Worm (Caenorhabditis elegans) whole organism, L1 larva: Measurements from ENCODE around the gene pafo-1.

Experiments used
- aha-1 ChIP-seq: fragments of 150-350 bp; optimal IDR thresholded peaks from 2 replicates; lab custom pipeline; 2014; ENCODE audit warnings: missing biosample characterization, missing genetic modification characterization
- blmp-1 ChIP-seq: fragments of 150-350 bp; optimal IDR thresholded peaks from 2 replicates; lab custom pipeline; 2014; ENCODE audit warnings: missing biosample characterization, missing genetic modification characterization
- ceh-63 ChIP-seq: fragments of 200-800 bp; sonication (Bioruptor generic); optimal IDR thresholded peaks from 2 replicates; lab custom pipeline; 2018; ENCODE audit warnings: mild to moderate bottlenecking, missing genetic modification characterization, missing compliant biosample characterization
- ceh-8 ChIP-seq: fragments of 200-800 bp; sonication (Bioruptor generic); optimal IDR thresholded peaks from 2 replicates; lab custom pipeline; 2018; ENCODE audit warnings: mild to moderate bottlenecking, missing genetic modification characterization, moderate library complexity, missing compliant biosample characterization
- ceh-82 ChIP-seq, 3 experiments: fragments of 150-350 bp in 1 of 3; sonication (generic microtip) in 2 of 3; optimal IDR thresholded peaks; 2 replicates each; lab custom pipeline; 2014 to 2017; ENCODE audit warnings: missing biosample characterization in 3 of 3, missing genetic modification characterization in 3 of 3
- ceh-90 ChIP-seq: sonication (generic microtip); optimal IDR thresholded peaks from 2 replicates; lab custom pipeline; 2016; ENCODE audit warnings: missing genetic modification characterization, missing compliant biosample characterization
- ces-1 ChIP-seq: fragments of 150-350 bp; optimal IDR thresholded peaks from 2 replicates; lab custom pipeline; 2014; ENCODE audit warnings: missing biosample characterization, missing genetic modification reagents, missing genetic modification characterization
- dsc-1 ChIP-seq: sonication (generic microtip); optimal IDR thresholded peaks from 2 replicates; lab custom pipeline; 2016; ENCODE audit warnings: mild to moderate bottlenecking, missing genetic modification characterization, missing compliant biosample characterization
- efl-1 ChIP-seq, 4 experiments: fragments of 150-350 bp; optimal IDR thresholded peaks in 3 of 4; peaks in 1 of 4; 1 replicate in 1 of 4; 2 replicates in 3 of 4; lab custom pipeline; 2014; ENCODE audit warnings: missing biosample characterization in 2 of 4, missing genetic modification characterization in 2 of 4, missing genetic modification reagents in 2 of 4
- egl-13 ChIP-seq: sonication (generic microtip); optimal IDR thresholded peaks from 2 replicates; lab custom pipeline; 2016; ENCODE audit warnings: missing genotype, missing genetic modification reagents, missing genetic modification characterization, missing compliant biosample characterization
- egl-27 ChIP-seq, 2 experiments: fragments of 150-350 bp in 1 of 2; sonication (generic microtip); optimal IDR thresholded peaks; 3 replicates each; lab custom pipeline; 2017 to 2018; ENCODE audit warnings: missing biosample characterization in 2 of 2, missing genetic modification characterization in 2 of 2, missing genetic modification reagents in 2 of 2
- fkh-8 ChIP-seq: sonication (generic microtip); optimal IDR thresholded peaks from 2 replicates; lab custom pipeline; 2016; ENCODE audit warnings: mild to moderate bottlenecking, missing genetic modification characterization, missing compliant biosample characterization
- fos-1 ChIP-seq: fragments of 150-350 bp; optimal IDR thresholded peaks from 2 replicates; lab custom pipeline; 2014; ENCODE audit warnings: missing biosample characterization, missing genetic modification characterization
- hlh-17 ChIP-seq: fragments of 200-800 bp; sonication (Bioruptor generic); optimal IDR thresholded peaks from 2 replicates; lab custom pipeline; 2018; ENCODE audit warnings: missing genetic modification characterization, mild to moderate bottlenecking, missing compliant biosample characterization, moderate library complexity, borderline replicate concordance
- isw-1 ChIP-seq: fragments of 200-800 bp; sonication (Bioruptor generic); IDR thresholded peaks from 2 replicates; pipeline ENCODE4 v1.3.6; 2022; ENCODE audit warnings: missing genetic modification characterization, missing compliant biosample characterization
- lin-13 ChIP-seq: fragments of 150-350 bp; optimal IDR thresholded peaks from 2 replicates; lab custom pipeline; 2014; ENCODE audit warnings: missing biosample characterization, missing genetic modification reagents, missing genetic modification characterization
- lin-14 ChIP-seq: fragments of 200-800 bp; sonication (Bioruptor generic); optimal IDR thresholded peaks from 2 replicates; lab custom pipeline; 2018; ENCODE audit warnings: mild to moderate bottlenecking, missing genetic modification characterization, moderate library complexity, missing compliant biosample characterization
- lir-3 ChIP-seq: sonication (generic microtip); optimal IDR thresholded peaks from 2 replicates; lab custom pipeline; 2016; ENCODE audit warnings: mild to moderate bottlenecking, missing genetic modification characterization, moderate library complexity, missing compliant biosample characterization; ENCODE audit not compliant: poor library complexity
- mab-9 ChIP-seq: fragments of 200-800 bp; sonication (Bioruptor generic); IDR thresholded peaks from 2 replicates; pipeline ENCODE4 v1.3.6; 2022; ENCODE audit warnings: missing genetic modification reagents, missing genetic modification characterization, missing compliant biosample characterization
- mdl-1 ChIP-seq, 2 experiments: fragments of 150-350 bp; optimal IDR thresholded peaks; 2 replicates each; lab custom pipeline; 2014 to 2017; ENCODE audit warnings: missing biosample characterization in 2 of 2, missing genetic modification characterization in 2 of 2, inconsistent platforms in 1 of 2
- mep-1 ChIP-seq: fragments of 150-350 bp; optimal IDR thresholded peaks from 2 replicates; lab custom pipeline; 2014; ENCODE audit warnings: missing biosample characterization, missing genetic modification characterization
- nhr-11 ChIP-seq: fragments of 150-350 bp; optimal IDR thresholded peaks from 2 replicates; lab custom pipeline; 2014; ENCODE audit warnings: missing biosample characterization, missing genetic modification characterization
- nhr-237 ChIP-seq: fragments of 150-350 bp; optimal IDR thresholded peaks from 2 replicates; lab custom pipeline; 2014; ENCODE audit warnings: missing biosample characterization, missing genetic modification characterization
- nhr-47 ChIP-seq: sonication (generic microtip); optimal IDR thresholded peaks from 2 replicates; lab custom pipeline; 2016; ENCODE audit warnings: mild to moderate bottlenecking, missing genetic modification characterization, moderate library complexity, missing compliant biosample characterization
- nhr-71 ChIP-seq: sonication (generic microtip); optimal IDR thresholded peaks from 2 replicates; lab custom pipeline; 2016; ENCODE audit warnings: mild to moderate bottlenecking, missing genetic modification characterization, moderate library complexity, missing compliant biosample characterization
- nhr-77 ChIP-seq: fragments of 150-350 bp; optimal IDR thresholded peaks from 2 replicates; lab custom pipeline; 2014; ENCODE audit warnings: missing biosample characterization, missing genetic modification characterization
- nhr-85 ChIP-seq: sonication (generic microtip); peaks from one replicate; lab custom pipeline; 2016; ENCODE audit warnings: missing genetic modification characterization, inconsistent platforms, missing compliant biosample characterization
- rnt-1 ChIP-seq: sonication (generic microtip); optimal IDR thresholded peaks from 2 replicates; lab custom pipeline; 2016; ENCODE audit warnings: mild to moderate bottlenecking, missing genetic modification characterization, moderate library complexity, missing compliant biosample characterization
- skn-1 ChIP-seq: fragments of 150-350 bp; optimal IDR thresholded peaks from 2 replicates; lab custom pipeline; 2014; ENCODE audit warnings: missing biosample characterization, missing genetic modification characterization
- snpc-4 ChIP-seq: fragments of 150-350 bp; optimal IDR thresholded peaks from 2 replicates; lab custom pipeline; 2014; ENCODE audit warnings: missing biosample characterization, missing genetic modification characterization
- tbx-2 ChIP-seq: sonication (generic microtip); optimal IDR thresholded peaks from 2 replicates; lab custom pipeline; 2016; ENCODE audit warnings: missing genetic modification characterization, missing compliant biosample characterization
- xbp-1 ChIP-seq: sonication (generic microtip); optimal IDR thresholded peaks from 2 replicates; lab custom pipeline; 2016; ENCODE audit warnings: missing genetic modification characterization, missing compliant biosample characterization
- ztf-11 ChIP-seq, 2 experiments: sonication (generic microtip); optimal IDR thresholded peaks; 2 replicates each; lab custom pipeline; 2016 to 2017; ENCODE audit warnings: missing genetic modification characterization in 2 of 2, missing biosample characterization in 1 of 2, missing compliant biosample characterization in 1 of 2

pafo-1 gene

ce11 chrV:11515145-11515544 is 6.4 kb upstream of the pafo-1 start:
- TF ChIP-seq skn-1 (tag; lab: Kevin White, UChicago) (no peak), dsc-1 (tag; lab: Kevin White, UChicago) (peak; percentile 21), hlh-17 (no peak), nhr-237 (tag; lab: Kevin White, UChicago) (no peak), efl-1 (optimal IDR thresholded peaks at IDR 0.05; lab: Kevin White, UChicago) (no peak), efl-1 (GFP tag; optimal IDR thresholded peaks at IDR 0.05 in 1 of 2; lab: Kevin White, UChicago) (peak in 1 of 2 experiments; percentile 31)

- TF ChIP-seq lin-14 (peak; percentile 26), egl-27 (tag; optimal IDR thresholded peaks at IDR 0.05; lab: Kevin White, UChicago) (no peak), efl-1 (optimal IDR thresholded peaks at IDR 0.05; lab: Kevin White, UChicago) (no peak), efl-1 (GFP tag; optimal IDR thresholded peaks at IDR 0.05 in 1 of 2; lab: Kevin White, UChicago) (peak in 1 of 2 experiments; percentile 58), ztf-11 (tag; optimal IDR thresholded peaks at IDR 0.05; lab: Kevin White, UChicago) (no peak), skn-1 (tag; lab: Kevin White, UChicago) (peak; percentile 93), hlh-17 (no peak), ceh-63 (GFP tag; lab: Kevin White, UChicago) (no peak), snpc-4 (no peak), fkh-8 (no peak)
Observed at ce11 chrV:11516141-11516591, 5.3 kb upstream of the pafo-1 start, which contains the start of gene sdz-8. TSS of gene sdz-8 (minus strand) at chrV:11516191.

- no peak for TF ChIP-seq nhr-77 (tag; lab: Kevin White, UChicago)
- no peak for TF ChIP-seq mep-1 (tag; lab: Kevin White, UChicago)
- TF ChIP-seq egl-27 (tag; optimal IDR thresholded peaks at IDR 0.05; lab: Kevin White, UChicago) = no peak
- no peak for TF ChIP-seq nhr-71
- no peak for TF ChIP-seq tbx-2
- TF ChIP-seq ceh-90 (tag; lab: Kevin White, UChicago) = no peak
Observed at ce11 chrV:11517789-11518188, 3.7 kb upstream of the pafo-1 start, which contains the start of gene C55A6.4. TSS of gene C55A6.4 (minus strand) at chrV:11517889.

- no peak for TF ChIP-seq nhr-85 (tag; lab: Kevin White, UChicago)
- TF ChIP-seq nhr-77 (tag; lab: Kevin White, UChicago) = no peak
- no peak for TF ChIP-seq aha-1 (tag; lab: Kevin White, UChicago)
- no peak for TF ChIP-seq mdl-1 (tag; optimal IDR thresholded peaks at IDR 0.05; lab: Kevin White, UChicago)
- no peak for TF ChIP-seq egl-13 (tag; lab: Kevin White, UChicago)
- TF ChIP-seq skn-1 (tag; lab: Kevin White, UChicago) = no peak
- TF ChIP-seq rnt-1 (tag; lab: Kevin White, UChicago) = no peak
- TF ChIP-seq dsc-1 (tag; lab: Kevin White, UChicago) = no peak
- TF ChIP-seq lir-3 (tag; lab: Kevin White, UChicago) = no peak
- no peak for TF ChIP-seq mab-9 (GFP tag; lab: Robert Waterston, UW)
- no peak for TF ChIP-seq egl-27 (tag; optimal IDR thresholded peaks at IDR 0.05; lab: Kevin White, UChicago)
- TF ChIP-seq ceh-90 (tag; lab: Kevin White, UChicago) = no peak
- no peak for TF ChIP-seq lin-13
- no peak for TF ChIP-seq ceh-8 (GFP tag; lab: Kevin White, UChicago)
- TF ChIP-seq nhr-47 = no peak
- TF ChIP-seq blmp-1 (tag; lab: Kevin White, UChicago) = no peak
Observed at ce11 chrV:11520215-11520614, 1.3 kb upstream of the pafo-1 start, which contains the start of the genes C55A6.11 and C55A6.7. TSS of gene C55A6.11 (plus strand) at chrV:11520515. TSS of gene C55A6.7 (minus strand) at chrV:11520530.

ce11 chrV:11525338-11525737 is 3.8 kb downstream of the pafo-1 start:
- no peak for TF ChIP-seq nhr-77 (tag; lab: Kevin White, UChicago)
- TF ChIP-seq nhr-85 (tag; lab: Kevin White, UChicago) = peak; percentile 25
- no peak for TF ChIP-seq ceh-82 (tag; optimal IDR thresholded peaks at IDR 0.05; lab: Kevin White, UChicago)
- TF ChIP-seq efl-1 (optimal IDR thresholded peaks at IDR 0.05; lab: Kevin White, UChicago) = no peak
- peak in 1 of 2 experiments; percentile 38 for TF ChIP-seq efl-1 (GFP tag; optimal IDR thresholded peaks at IDR 0.05 in 1 of 2; lab: Kevin White, UChicago)
- no peak for TF ChIP-seq nhr-11
- no peak for TF ChIP-seq hlh-17
- peak; percentile 93 for TF ChIP-seq blmp-1 (tag; lab: Kevin White, UChicago)
- no peak for TF ChIP-seq fos-1
- TF ChIP-seq rnt-1 (tag; lab: Kevin White, UChicago) = no peak
- TF ChIP-seq isw-1 (GFP tag; lab: Robert Waterston, UW) = no peak
- TF ChIP-seq ces-1 (GFP tag; lab: Kevin White, UChicago) = no peak
- TF ChIP-seq xbp-1 (tag; lab: Kevin White, UChicago) = no peak
- TF ChIP-seq tbx-2 = no peak
